Fruit fly (Drosophila melanogaster): ENCODE results near the gene santa-maria.

santa-maria gene

dm6 chr2L:7434737-7435356 lies 16.2 kb downstream of the santa-maria start (continued):
- TF ChIP-seq CG15479 (GFP tag; optimal IDR thresholded peaks at IDR 0.05) = no peak
- TF ChIP-seq CG8944 (GFP tag; optimal IDR thresholded peaks at IDR 0.05) = no peak
- peak; percentile 26 to 45 for TF ChIP-seq bsh (GFP tag; optimal IDR thresholded peaks at IDR 0.05)
- peak; percentile 33; the same call in 1 of the 2 replicates for TF ChIP-seq esg (GFP tag; conservative IDR thresholded peaks at IDR 0.05)
- TF ChIP-seq cwo (GFP tag; optimal IDR thresholded peaks at IDR 0.05) = peak; percentile 35
- TF ChIP-seq CG2678 (tag; optimal IDR thresholded peaks at IDR 0.05) = peak; percentile 66
- TF ChIP-seq stc (GFP tag; IDR thresholded peaks at IDR 0.05) = no peak; the same call in 1 of the 2 replicates
- TF ChIP-seq slp2 (GFP tag; optimal IDR thresholded peaks at IDR 0.05) = no peak
- TF ChIP-seq Atf-2 (GFP tag; optimal IDR thresholded peaks at IDR 0.05) = no peak
- no peak for TF ChIP-seq jing (GFP tag; optimal IDR thresholded peaks at IDR 0.05)
- TF ChIP-seq H2.0 (GFP tag; IDR thresholded peaks at IDR 0.05) = peak; percentile 35
- no peak for TF ChIP-seq CG7987 (GFP tag; optimal IDR thresholded peaks at IDR 0.05)
- no peak for TF ChIP-seq CG16863 (GFP tag; optimal IDR thresholded peaks at IDR 0.05)
- TF ChIP-seq CG11085 (GFP tag; IDR thresholded peaks at IDR 0.05) = peak; percentile 37; the same call in 1 of the 2 replicates
- peak in 1 of 2 experiments; percentile 48 for TF ChIP-seq dpn (GFP tag; optimal IDR thresholded peaks at IDR 0.05)
- TF ChIP-seq sr (GFP tag; IDR thresholded peaks at IDR 0.05) = no peak
- TF ChIP-seq al (GFP tag; IDR thresholded peaks at IDR 0.05) = peak; percentile 51
- no peak for TF ChIP-seq CG1792 (GFP tag; optimal IDR thresholded peaks at IDR 0.05)
- no peak for TF ChIP-seq HLH4C (GFP tag; IDR thresholded peaks at IDR 0.05; ENCODE audit: partially characterized antibody)
- no peak for TF ChIP-seq az2 (GFP tag; optimal IDR thresholded peaks at IDR 0.05)
- TF ChIP-seq Xrp1 (GFP tag; IDR thresholded peaks at IDR 0.05) = peak; percentile 30; the same call in 1 of the 2 replicates
- TF ChIP-seq Rx (GFP tag; IDR thresholded peaks at IDR 0.05) = no peak
- TF ChIP-seq CG2199 (GFP tag; IDR thresholded peaks at IDR 0.05) = no peak
- no peak for TF ChIP-seq CG18262 (tag; optimal IDR thresholded peaks at IDR 0.05)
- TF ChIP-seq sisA (GFP tag; IDR thresholded peaks at IDR 0.05) = peak; percentile 43
- TF ChIP-seq dysf (GFP tag; IDR thresholded peaks at IDR 0.05) = peak; percentile 67
- TF ChIP-seq caup (GFP tag; optimal IDR thresholded peaks at IDR 0.05; ENCODE audit: severe bottlenecking) = peak; percentile 14
- TF ChIP-seq phol (tag; optimal IDR thresholded peaks at IDR 0.05) = no peak
- TF ChIP-seq dan (GFP tag; IDR thresholded peaks at IDR 0.05) = no peak
- TF ChIP-seq Hmx (GFP tag; optimal IDR thresholded peaks at IDR 0.05) = no peak
- TF ChIP-seq HmgZ (tag; optimal IDR thresholded peaks at IDR 0.05) = no peak
- TF ChIP-seq seq (GFP tag; IDR thresholded peaks at IDR 0.05) = peak; percentile 69
- no peak for TF ChIP-seq pros (GFP tag; optimal IDR thresholded peaks at IDR 0.05)
- TF ChIP-seq usp (GFP tag; optimal IDR thresholded peaks at IDR 0.05) = no peak
- no peak for TF ChIP-seq Sin3A (optimal IDR thresholded peaks at IDR 0.05)
- TF ChIP-seq CG12071 (GFP tag; optimal IDR thresholded peaks at IDR 0.05) = no peak
- TF ChIP-seq tx (GFP tag; optimal IDR thresholded peaks at IDR 0.05) = no peak
- TF ChIP-seq CG5953 (GFP tag; IDR thresholded peaks at IDR 0.05) = no peak
- TF ChIP-seq gcm (GFP tag; optimal IDR thresholded peaks at IDR 0.05) = no peak
- no peak for TF ChIP-seq kah (GFP tag; optimal IDR thresholded peaks at IDR 0.05)
- TF ChIP-seq lilli (GFP tag; optimal IDR thresholded peaks at IDR 0.05) = no peak
- peak; percentile 69; the same call in 1 of the 2 replicates for TF ChIP-seq CG14014 (GFP tag; IDR thresholded peaks at IDR 0.05)
- TF ChIP-seq dmrt11E (tag; optimal IDR thresholded peaks at IDR 0.05) = no peak
- no peak for TF ChIP-seq NC2β (GFP tag; optimal IDR thresholded peaks at IDR 0.05)
- TF ChIP-seq wor (GFP tag; IDR thresholded peaks at IDR 0.05) = no peak
- no peak for TF ChIP-seq Adf1 (GFP tag; IDR thresholded peaks at IDR 0.05)
- no peak for TF ChIP-seq CG12769 (tag; optimal IDR thresholded peaks at IDR 0.05)
- TF ChIP-seq ase (GFP tag; IDR thresholded peaks at IDR 0.05) = no peak
- peak; percentile 43 for TF ChIP-seq PHDP (tag; optimal IDR thresholded peaks at IDR 0.05)
- no peak for TF ChIP-seq Kr (GFP tag; optimal IDR thresholded peaks at IDR 0.05)
- no peak for TF ChIP-seq nerfin-1 (tag; optimal IDR thresholded peaks at IDR 0.05)
